Fruit fly (Drosophila melanogaster): ENCODE results near the gene smo.

smo gene

dm6 chr2L:267441-268089 is 9.8 kb upstream of the smo start, which contains the start of gene CG17075:
CG17075 (minus strand) TSS chr2L:267505.
- TF ChIP-seq ey (GFP tag; optimal IDR thresholded peaks at IDR 0.05) (peak; percentile 61), CG32264 (GFP tag; optimal IDR thresholded peaks at IDR 0.05) (no peak), Hr83 (GFP tag; optimal IDR thresholded peaks at IDR 0.05; ENCODE audit: poor library complexity, severe bottlenecking) (no peak), usp (GFP tag; optimal IDR thresholded peaks at IDR 0.05) (no peak), dmrt93B (GFP tag; optimal IDR thresholded peaks at IDR 0.05) (no peak), Hnf4 (GFP tag; optimal IDR thresholded peaks at IDR 0.05) (no peak), N (GFP tag; optimal IDR thresholded peaks at IDR 0.05) (no peak), foxo (GFP tag; optimal IDR thresholded peaks at IDR 0.05) (peak in 1 of 2 experiments; percentile 92), psq (GFP tag; optimal IDR thresholded peaks at IDR 0.05) (peak; percentile 80), Sp1 (GFP tag; optimal IDR thresholded peaks at IDR 0.05) (peak; percentile 81), Jra (GFP tag; optimal IDR thresholded peaks at IDR 0.05) (no peak), Mio (GFP tag; optimal IDR thresholded peaks at IDR 0.05) (no peak), woc (GFP tag; optimal IDR thresholded peaks at IDR 0.05) (peak; percentile 38), fru (GFP tag; optimal IDR thresholded peaks at IDR 0.05) (peak; percentile 86), lola (GFP tag; optimal IDR thresholded peaks at IDR 0.05) (no peak), CG9705 (GFP tag; optimal IDR thresholded peaks at IDR 0.05) (peak; percentile 18), sv (GFP tag; optimal IDR thresholded peaks at IDR 0.05) (peak; percentile 93), Rel (GFP tag; optimal IDR thresholded peaks at IDR 0.05) (no peak), Rel (tag; optimal IDR thresholded peaks at IDR 0.05) (no peak), GATAd (GFP tag; optimal IDR thresholded peaks at IDR 0.05) (no peak), HLH106 (tag; optimal IDR thresholded peaks at IDR 0.05) (peak; percentile 76), OdsH (GFP tag; optimal IDR thresholded peaks at IDR 0.05) (peak; percentile 85), Dif (GFP tag; optimal IDR thresholded peaks at IDR 0.05; ENCODE audit: partially characterized antibody) (no peak), pan (optimal IDR thresholded peaks at IDR 0.05) (no peak), h (GFP tag; optimal IDR thresholded peaks at IDR 0.05) (peak; percentile 89), Abd-B (GFP tag; optimal IDR thresholded peaks at IDR 0.05) (no peak), sage (GFP tag; optimal IDR thresholded peaks at IDR 0.05) (no peak), rgr (GFP tag; optimal IDR thresholded peaks at IDR 0.05) (peak; percentile 85)

- TF ChIP-seq GATAd (GFP tag; optimal IDR thresholded peaks at IDR 0.05) (no peak), fru (GFP tag; optimal IDR thresholded peaks at IDR 0.05) (no peak), Mio (GFP tag; optimal IDR thresholded peaks at IDR 0.05) (no peak), lola (GFP tag; optimal IDR thresholded peaks at IDR 0.05) (no peak)
These were observed 8.6 kb upstream of the smo start, which contains the start of gene CG3345 for dm6 chr2L:268788-269187. CG3345 (plus strand) TSS chr2L:269088.

dm6 chr2L:271553-271952 is 5.8 kb upstream of the smo start, which contains the start of gene Dus1:
Dus1 (minus strand) TSS chr2L:271744.
- TF ChIP-seq usp (GFP tag; optimal IDR thresholded peaks at IDR 0.05) (no peak), rgr (GFP tag; optimal IDR thresholded peaks at IDR 0.05) (no peak), Sp1 (GFP tag; optimal IDR thresholded peaks at IDR 0.05) (no peak), woc (GFP tag; optimal IDR thresholded peaks at IDR 0.05) (no peak), CrebA (GFP tag; optimal IDR thresholded peaks at IDR 0.05; ENCODE audit: borderline replicate concordance) (no peak), fru (GFP tag; optimal IDR thresholded peaks at IDR 0.05) (no peak), GATAd (GFP tag; optimal IDR thresholded peaks at IDR 0.05) (no peak)

DNA sequence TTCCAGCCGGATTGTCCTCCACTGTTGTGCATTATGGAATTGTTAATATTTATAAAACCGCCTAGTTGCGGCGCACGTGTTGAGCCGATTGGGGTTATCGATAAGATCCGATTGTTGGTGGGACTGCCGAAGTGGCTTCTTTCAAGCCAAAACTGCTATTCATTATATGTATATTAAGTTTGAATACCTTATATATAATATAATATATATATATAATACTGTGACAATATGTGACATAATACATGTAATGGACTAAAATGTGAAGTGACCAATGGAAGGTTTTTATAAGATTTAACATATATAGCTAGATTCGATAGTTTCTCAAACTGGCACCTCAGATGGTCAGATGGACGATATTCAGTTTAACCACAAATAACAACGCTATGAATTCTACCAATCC is 3.8 kb upstream of the smo start, which contains the start of the genes mbm and CG11555:
Gene mbm (minus strand): TSS at position 113 of the 400 bp plus-strand sequence.
Gene CG11555 (plus strand): TSS at position 234 of the 400 bp plus-strand sequence.
- TF ChIP-seq Abd-B (GFP tag; optimal IDR thresholded peaks at IDR 0.05), result no peak
- peak; percentile 40 for TF ChIP-seq Sp1 (GFP tag; optimal IDR thresholded peaks at IDR 0.05)
- TF ChIP-seq HLH106 (tag; optimal IDR thresholded peaks at IDR 0.05), result peak; percentile 56
- TF ChIP-seq rgr (GFP tag; optimal IDR thresholded peaks at IDR 0.05), result no peak
- peak; percentile 94 for TF ChIP-seq Myc (optimal IDR thresholded peaks at IDR 0.05)
- no peak for TF ChIP-seq Rel (GFP tag; optimal IDR thresholded peaks at IDR 0.05)
- TF ChIP-seq Rel (tag; optimal IDR thresholded peaks at IDR 0.05), result peak; percentile 6

DNA sequence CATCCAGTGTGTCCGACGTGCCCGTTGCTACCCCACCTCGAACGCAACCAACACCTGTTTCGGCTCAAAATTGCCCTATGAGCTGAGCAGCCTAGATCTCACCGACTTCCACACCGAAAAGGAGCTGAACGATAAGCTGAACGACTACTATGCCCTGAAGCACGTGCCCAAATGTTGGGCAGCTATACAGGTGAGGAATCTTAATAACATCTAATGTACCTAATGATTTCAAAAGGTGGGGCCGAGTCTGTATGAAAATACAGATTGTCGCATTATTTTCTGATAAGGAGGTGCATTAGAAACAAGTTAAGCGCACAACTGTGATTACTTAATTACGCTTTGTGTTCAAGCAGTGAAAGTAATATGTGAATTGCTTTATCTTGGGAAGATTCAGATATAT is 752 bp downstream of the smo start, which contains the start of gene CG17078:
Gene CG17078 (minus strand): TSS at position 101 of the 400 bp plus-strand sequence.
- TF ChIP-seq Hr78 (GFP tag; optimal IDR thresholded peaks at IDR 0.05) (no peak), Rel (GFP tag; optimal IDR thresholded peaks at IDR 0.05) (no peak), Rel (tag; optimal IDR thresholded peaks at IDR 0.05) (no peak), Sp1 (GFP tag; optimal IDR thresholded peaks at IDR 0.05) (no peak), Hr83 (GFP tag; optimal IDR thresholded peaks at IDR 0.05; ENCODE audit: poor library complexity, severe bottlenecking) (no peak), dl (GFP tag; optimal IDR thresholded peaks at IDR 0.05; ENCODE audit: insufficient read depth in 1 of 2, partially characterized antibody in 2 of 2) (no peak), HLH106 (tag; optimal IDR thresholded peaks at IDR 0.05) (no peak), rgr (GFP tag; optimal IDR thresholded peaks at IDR 0.05) (no peak), Jra (GFP tag; optimal IDR thresholded peaks at IDR 0.05) (no peak), ey (GFP tag; optimal IDR thresholded peaks at IDR 0.05) (no peak), pan (optimal IDR thresholded peaks at IDR 0.05) (no peak), sage (GFP tag; optimal IDR thresholded peaks at IDR 0.05) (no peak), dsf (GFP tag; optimal IDR thresholded peaks at IDR 0.05; ENCODE audit: borderline replicate concordance) (no peak), Mio (GFP tag; optimal IDR thresholded peaks at IDR 0.05) (no peak), jim (GFP tag; optimal IDR thresholded peaks at IDR 0.05) (no peak), CG9705 (GFP tag; optimal IDR thresholded peaks at IDR 0.05) (no peak), Vsx2 (GFP tag; optimal IDR thresholded peaks at IDR 0.05; ENCODE audit: partially characterized antibody) (no peak), tai (GFP tag; optimal IDR thresholded peaks at IDR 0.05) (no peak), Dif (GFP tag; optimal IDR thresholded peaks at IDR 0.05; ENCODE audit: partially characterized antibody) (no peak), Myc (optimal IDR thresholded peaks at IDR 0.05) (no peak), h (GFP tag; optimal IDR thresholded peaks at IDR 0.05) (no peak)
